Worm (Caenorhabditis elegans): ENCODE measurements around the gene Y34B4A.2.

Y34B4A.2 gene

ce11 chrX:5238246-5238645, 41.1 kb upstream of the Y34B4A.2 start:
- no peak for TF ChIP-seq efl-1 (optimal IDR thresholded peaks at IDR 0.05)
- peak in 1 of 2 experiments; percentile 61 for TF ChIP-seq efl-1 (GFP tag; optimal IDR thresholded peaks at IDR 0.05 in 1 of 2)
- no peak for TF ChIP-seq C04F5.9 (tag; optimal IDR thresholded peaks at IDR 0.05)

DNA sequence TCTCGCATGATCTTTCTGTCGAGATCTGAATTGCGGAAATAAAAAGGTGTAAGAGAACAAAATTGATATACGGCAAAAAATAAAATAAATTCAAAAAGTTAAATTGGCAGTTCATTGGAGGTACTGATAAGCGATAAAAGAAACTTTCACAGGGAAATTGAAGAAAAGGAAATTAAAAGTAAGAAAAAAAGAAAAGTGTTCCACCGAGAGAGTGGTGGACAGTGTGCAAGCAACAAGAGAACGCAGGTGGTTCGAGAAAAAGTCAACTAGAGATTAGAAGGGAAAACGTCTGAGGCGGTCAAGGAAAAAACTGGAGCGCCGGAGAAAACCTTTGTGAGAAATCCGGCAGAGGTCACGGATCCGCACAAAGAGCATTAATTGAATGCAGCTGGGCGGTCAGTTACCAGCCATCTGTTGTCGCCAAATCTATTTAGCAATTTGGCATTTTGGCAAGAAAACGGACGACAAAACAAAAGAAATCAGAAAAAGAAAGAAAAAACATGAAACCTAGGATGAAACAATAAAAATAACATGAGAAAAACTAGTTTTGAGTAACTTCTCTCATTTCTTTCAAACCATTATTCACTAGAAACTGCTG, 35.8 kb upstream of the Y34B4A.2 start, which contains the start of gene mtm-5:
mtm-5 (minus strand) TSS at position 27 of the 598 bp plus-strand sequence.
- no peak for TF ChIP-seq ets-5 (GFP tag; IDR thresholded peaks at IDR 0.05)
- TF ChIP-seq efl-1 (optimal IDR thresholded peaks at IDR 0.05): no peak
- TF ChIP-seq efl-1 (GFP tag; optimal IDR thresholded peaks at IDR 0.05 in 1 of 2): peak in 1 of 2 experiments; percentile 86
- TF ChIP-seq blmp-1 (tag; optimal IDR thresholded peaks at IDR 0.05): peak; percentile 83
- no peak for TF ChIP-seq zip-4 (GFP tag; optimal IDR thresholded peaks at IDR 0.05)
- TF ChIP-seq pqm-1 (tag; optimal IDR thresholded peaks at IDR 0.05): no peak
- TF ChIP-seq mep-1 (tag; optimal IDR thresholded peaks at IDR 0.05): peak; percentile 26
- no peak for TF ChIP-seq efl-3 (GFP tag; optimal IDR thresholded peaks at IDR 0.05)
- no peak for TF ChIP-seq elt-2 (tag; optimal IDR thresholded peaks at IDR 0.05)
- TF ChIP-seq nhr-12 (tag; optimal IDR thresholded peaks at IDR 0.05): no peak
- TF ChIP-seq mef-2 (tag; optimal IDR thresholded peaks at IDR 0.05): no peak
- no peak for TF ChIP-seq nhr-237 (tag; optimal IDR thresholded peaks at IDR 0.05)
- TF ChIP-seq unc-130 (tag; optimal IDR thresholded peaks at IDR 0.05): no peak
- no peak for TF ChIP-seq nhr-76 (tag; optimal IDR thresholded peaks at IDR 0.05)
- TF ChIP-seq lin-13 (GFP tag; optimal IDR thresholded peaks at IDR 0.05): no peak
- no peak for TF ChIP-seq nhr-28 (tag; optimal IDR thresholded peaks at IDR 0.05)
- no peak for TF ChIP-seq swsn-7 (tag; optimal IDR thresholded peaks at IDR 0.05)
- no peak for TF ChIP-seq ces-1 (GFP tag; optimal IDR thresholded peaks at IDR 0.05)
- TF ChIP-seq ceh-82 (tag; optimal IDR thresholded peaks at IDR 0.05): peak in 1 of 3 experiments; percentile 7
- TF ChIP-seq C16A3.4 (tag; optimal IDR thresholded peaks at IDR 0.05): no peak
- no peak for TF ChIP-seq F16B12.6 (tag; optimal IDR thresholded peaks at IDR 0.05)
- TF ChIP-seq fkh-4 (tag; optimal IDR thresholded peaks at IDR 0.05; ENCODE audit: borderline replicate concordance): peak; percentile 49
- TF ChIP-seq dsc-1 (tag; optimal IDR thresholded peaks at IDR 0.05): peak; percentile 90

- TF ChIP-seq efl-1 (optimal IDR thresholded peaks at IDR 0.05) (peak; percentile 40 to 51), efl-1 (GFP tag; optimal IDR thresholded peaks at IDR 0.05 in 1 of 2) (peak; percentile 45 to 95), ama-1 (optimal IDR thresholded peaks at IDR 0.05) (no peak), unc-86 (tag; optimal IDR thresholded peaks at IDR 0.05) (peak; percentile 65), C04F5.9 (tag; optimal IDR thresholded peaks at IDR 0.05) (no peak), nhr-85 (tag) (peak; percentile 89), rnt-1 (tag; optimal IDR thresholded peaks at IDR 0.05) (peak; percentile 72), hlh-17 (GFP tag; optimal IDR thresholded peaks at IDR 0.05; ENCODE audit: borderline replicate concordance) (no peak), skn-1 (tag; optimal IDR thresholded peaks at IDR 0.05) (peak; percentile 43), nhr-77 (tag; optimal IDR thresholded peaks at IDR 0.05) (no peak), ceh-90 (tag; optimal IDR thresholded peaks at IDR 0.05) (no peak), elt-2 (tag; optimal IDR thresholded peaks at IDR 0.05) (no peak), hpl-2 (GFP tag; optimal IDR thresholded peaks at IDR 0.05) (no peak), blmp-1 (tag; optimal IDR thresholded peaks at IDR 0.05) (peak; percentile 90), ceh-8 (GFP tag; optimal IDR thresholded peaks at IDR 0.05) (peak; percentile 42), fkh-4 (tag; optimal IDR thresholded peaks at IDR 0.05; ENCODE audit: borderline replicate concordance) (no peak), zip-4 (GFP tag; optimal IDR thresholded peaks at IDR 0.05) (no peak), nhr-76 (tag; optimal IDR thresholded peaks at IDR 0.05) (no peak), ces-1 (GFP tag; optimal IDR thresholded peaks at IDR 0.05) (no peak), fos-1 (tag; optimal IDR thresholded peaks at IDR 0.05) (no peak), lin-14 (GFP tag; optimal IDR thresholded peaks at IDR 0.05) (peak; percentile 92), ztf-11 (tag; optimal IDR thresholded peaks at IDR 0.05) (peak in 1 of 2 experiments; percentile 53), dsc-1 (tag; optimal IDR thresholded peaks at IDR 0.05) (peak; percentile 11), unc-98 (GFP tag; IDR thresholded peaks at IDR 0.05) (no peak), isw-1 (GFP tag; IDR thresholded peaks at IDR 0.05) (no peak), aly-2 (tag; optimal IDR thresholded peaks at IDR 0.05) (no peak), nhr-20 (tag; optimal IDR thresholded peaks at IDR 0.05) (peak; percentile 82), nhr-90 (tag; optimal IDR thresholded peaks at IDR 0.05; ENCODE audit: poor library complexity) (peak; percentile 80), snpc-4 (tag; optimal IDR thresholded peaks at IDR 0.05) (peak; percentile 45), zag-1 (tag; optimal IDR thresholded peaks at IDR 0.05) (no peak), nhr-28 (tag; optimal IDR thresholded peaks at IDR 0.05) (no peak), C34B4.2 (tag; optimal IDR thresholded peaks at IDR 0.05) (no peak), lin-15B (tag; optimal IDR thresholded peaks at IDR 0.05) (no peak), swsn-7 (tag; optimal IDR thresholded peaks at IDR 0.05) (peak; percentile 81), tbx-2 (tag; optimal IDR thresholded peaks at IDR 0.05) (peak; percentile 74), mef-2 (tag; optimal IDR thresholded peaks at IDR 0.05) (no peak), nhr-71 (tag; optimal IDR thresholded peaks at IDR 0.05) (peak; percentile 82)
Observed at ce11 chrX:5244041-5244440, 35.3 kb upstream of the Y34B4A.2 start, which contains the start of gene Y34B4A.7. TSS of gene Y34B4A.7 (plus strand) at chrX:5244337.

Measured in whole organism, L1 larva.